Worm (Caenorhabditis elegans) whole organism, L3 larva: ENCODE results near the gene K10H10.12.

Experiments
- R02D3.7 ChIP-seq: fragments of 150-350 bp; optimal IDR thresholded peaks from 2 replicates; lab custom pipeline; 2014; ENCODE audit warnings: missing biosample characterization, missing genetic modification characterization
- ZK546.5 ChIP-seq: sonication (generic microtip); optimal IDR thresholded peaks from 2 replicates; lab custom pipeline; 2017; ENCODE audit warnings: missing biosample characterization, missing genetic modification characterization
- aly-2 ChIP-seq: fragments of 150-350 bp; optimal IDR thresholded peaks from 2 replicates; lab custom pipeline; 2014; ENCODE audit warnings: missing biosample characterization, missing genetic modification characterization
- ama-1 ChIP-seq: fragments of 150-350 bp; optimal IDR thresholded peaks from 2 replicates; lab custom pipeline; 2018
- ceh-82 ChIP-seq: fragments of 150-350 bp; optimal IDR thresholded peaks from 2 replicates; lab custom pipeline; 2014; ENCODE audit warnings: missing biosample characterization, missing genetic modification characterization
- daf-12 ChIP-seq: fragments of 150-350 bp; optimal IDR thresholded peaks from 2 replicates; lab custom pipeline; 2014; ENCODE audit warnings: missing biosample characterization, missing genetic modification reagents, missing genetic modification characterization
- egl-27 ChIP-seq: sonication (generic microtip); optimal IDR thresholded peaks from 4 replicates; lab custom pipeline; 2017; ENCODE audit warnings: missing biosample characterization, missing genetic modification reagents, missing genetic modification characterization
- egl-5 ChIP-seq: fragments of 150-350 bp; optimal IDR thresholded peaks from 2 replicates; lab custom pipeline; 2017; ENCODE audit warnings: missing biosample characterization, missing genetic modification reagents, missing genetic modification characterization, inconsistent platforms
- elt-2 ChIP-seq: sonication (generic microtip); optimal IDR thresholded peaks from 2 replicates; lab custom pipeline; 2016; ENCODE audit warnings: missing genetic modification reagents, mild to moderate bottlenecking, missing genetic modification characterization, missing compliant biosample characterization
- elt-3 ChIP-seq, 3 experiments: fragments of 150-350 bp in 1 of 3; sonication (generic microtip) in 2 of 3; optimal IDR thresholded peaks; 2 replicates in 2 of 3; 4 replicates in 1 of 3; lab custom pipeline; 2014 to 2017; ENCODE audit warnings: missing biosample characterization in 3 of 3, missing genetic modification characterization in 3 of 3
- eor-1 ChIP-seq, 2 experiments: fragments of 150-350 bp; optimal IDR thresholded peaks; 2 replicates each; lab custom pipeline; 2014 to 2018; ENCODE audit warnings: missing biosample characterization in 2 of 2, missing genetic modification characterization in 2 of 2
- fkh-10 ChIP-seq: sonication (generic microtip); optimal IDR thresholded peaks from 2 replicates; lab custom pipeline; 2017; ENCODE audit warnings: missing biosample characterization, missing genetic modification reagents, missing genetic modification characterization
- fkh-2 ChIP-seq: fragments of 150-350 bp; optimal IDR thresholded peaks from 2 replicates; lab custom pipeline; 2014; ENCODE audit warnings: missing biosample characterization, missing genetic modification reagents, missing genetic modification characterization
- fos-1 ChIP-seq: fragments of 150-350 bp; optimal IDR thresholded peaks from 2 replicates; lab custom pipeline; 2014; ENCODE audit warnings: missing biosample characterization, missing genetic modification characterization
- hmg-11 ChIP-seq: sonication (generic microtip); optimal IDR thresholded peaks from 2 replicates; lab custom pipeline; 2016; ENCODE audit warnings: missing genetic modification characterization, missing compliant biosample characterization
- jun-1 ChIP-seq: fragments of 150-350 bp; optimal IDR thresholded peaks from 2 replicates; lab custom pipeline; 2014; ENCODE audit warnings: missing biosample characterization, missing genetic modification reagents, missing genetic modification characterization
- lin-15B ChIP-seq: fragments of 150-350 bp; optimal IDR thresholded peaks from 2 replicates; lab custom pipeline; 2014; ENCODE audit warnings: missing biosample characterization, missing genetic modification characterization
- lin-39 ChIP-seq: fragments of 150-350 bp; optimal IDR thresholded peaks from 2 replicates; lab custom pipeline; 2018; ENCODE audit warnings: missing biosample characterization, missing genetic modification reagents, missing genetic modification characterization
- lsy-12 ChIP-seq: sonication (generic microtip); optimal IDR thresholded peaks from 2 replicates; lab custom pipeline; 2016; ENCODE audit warnings: mild to moderate bottlenecking, missing genetic modification characterization, missing compliant biosample characterization
- mdl-1 ChIP-seq: fragments of 150-350 bp; optimal IDR thresholded peaks from 2 replicates; lab custom pipeline; 2014; ENCODE audit warnings: missing biosample characterization, missing genetic modification characterization
- mml-1 ChIP-seq: fragments of 150-350 bp; sonication (generic microtip); optimal IDR thresholded peaks from 3 replicates; lab custom pipeline; 2014; ENCODE audit warnings: missing biosample characterization, missing genetic modification characterization
- nfya-1 ChIP-seq: sonication (generic microtip); optimal IDR thresholded peaks from 2 replicates; lab custom pipeline; 2017; ENCODE audit warnings: missing genetic modification characterization, mild to moderate bottlenecking, missing compliant biosample characterization, antibody characterized with exemption, moderate library complexity; ENCODE audit not compliant: insufficient read depth
- nhr-12 ChIP-seq: fragments of 150-350 bp; optimal IDR thresholded peaks from 2 replicates; lab custom pipeline; 2014; ENCODE audit warnings: missing biosample characterization, missing genetic modification characterization
- nhr-23 ChIP-seq: fragments of 150-350 bp; optimal IDR thresholded peaks from 2 replicates; lab custom pipeline; 2014; ENCODE audit warnings: missing biosample characterization, missing genetic modification reagents, missing genetic modification characterization
- nhr-237 ChIP-seq: fragments of 150-350 bp; optimal IDR thresholded peaks from 2 replicates; lab custom pipeline; 2014; ENCODE audit warnings: missing biosample characterization, missing genetic modification characterization
- nhr-25 ChIP-seq: sonication (generic microtip); optimal IDR thresholded peaks from 2 replicates; lab custom pipeline; 2017; ENCODE audit warnings: missing biosample characterization, missing genetic modification characterization
- nhr-67 ChIP-seq: fragments of 150-350 bp; optimal IDR thresholded peaks from 2 replicates; lab custom pipeline; 2014; ENCODE audit warnings: missing biosample characterization, missing genetic modification characterization
- nhr-76 ChIP-seq: fragments of 150-350 bp; sonication (generic microtip); optimal IDR thresholded peaks from 5 replicates; lab custom pipeline; 2014; ENCODE audit warnings: missing biosample characterization, missing genetic modification characterization
- nhr-77 ChIP-seq: fragments of 150-350 bp; optimal IDR thresholded peaks from 2 replicates; lab custom pipeline; 2014; ENCODE audit warnings: missing biosample characterization, missing genetic modification characterization
- pha-4 ChIP-seq: fragments of 150-350 bp; optimal IDR thresholded peaks from 2 replicates; lab custom pipeline; 2014; ENCODE audit warnings: missing biosample characterization, missing genetic modification reagents, missing genetic modification characterization
- pqm-1 ChIP-seq: fragments of 150-350 bp; optimal IDR thresholded peaks from 2 replicates; lab custom pipeline; 2017; ENCODE audit warnings: missing biosample characterization, missing genetic modification characterization, inconsistent platforms
- skn-1 ChIP-seq: fragments of 150-350 bp; optimal IDR thresholded peaks from 2 replicates; lab custom pipeline; 2014; ENCODE audit warnings: missing biosample characterization, missing genetic modification characterization
- snpc-4 ChIP-seq: fragments of 150-350 bp; optimal IDR thresholded peaks from 2 replicates; lab custom pipeline; 2014; ENCODE audit warnings: missing biosample characterization, missing genetic modification characterization
- unc-39 ChIP-seq: sonication (generic microtip); optimal IDR thresholded peaks from 4 replicates; lab custom pipeline; 2017; ENCODE audit warnings: missing biosample characterization, missing genetic modification characterization
- zag-1 ChIP-seq: fragments of 150-350 bp; optimal IDR thresholded peaks from 2 replicates; lab custom pipeline; 2014; ENCODE audit warnings: missing biosample characterization, missing genetic modification characterization
- ztf-11 ChIP-seq: fragments of 150-350 bp; optimal IDR thresholded peaks from 2 replicates; lab custom pipeline; 2014; ENCODE audit warnings: missing biosample characterization, missing genetic modification characterization
- ztf-4 ChIP-seq: fragments of 150-350 bp; optimal IDR thresholded peaks from 2 replicates; lab custom pipeline; 2014; ENCODE audit warnings: missing biosample characterization, missing genetic modification characterization

The K10H10.12 gene

ce11 chrII:14511189-14511588 is 5.0 kb upstream of the K10H10.12 start, which contains the start of gene K10H10.13:
Gene K10H10.13 (minus strand): TSS chrII:14511289.
- TF ChIP-seq fkh-10 (no peak), ama-1 (lab: Kevin White, UChicago) (no peak), nhr-237 (tag; lab: Kevin White, UChicago) (no peak), nhr-12 (no peak), R02D3.7 (tag; lab: Kevin White, UChicago) (no peak), lsy-12 (tag; lab: Kevin White, UChicago) (no peak), ztf-11 (no peak), ztf-4 (tag; lab: Kevin White, UChicago) (no peak), mdl-1 (tag; lab: Kevin White, UChicago) (no peak), elt-3 (tag; optimal IDR thresholded peaks at IDR 0.05; lab: Kevin White, UChicago) (no peak), lin-15B (tag; lab: Kevin White, UChicago) (no peak), zag-1 (no peak), hmg-11 (no peak), egl-27 (tag; lab: Kevin White, UChicago) (no peak)
- TF ChIP-seq, all 47 proteins: peak for 0

- TF ChIP-seq elt-2 (tag; lab: Kevin White, UChicago): peak; percentile 54
- no peak for TF ChIP-seq ceh-82
Measured at ce11 chrII:14510162-14510561, 4.0 kb upstream of the K10H10.12 start.

- TF ChIP-seq skn-1 (tag; lab: Kevin White, UChicago): no peak
- no peak for TF ChIP-seq mdl-1 (tag; lab: Kevin White, UChicago)
- TF ChIP-seq aly-2: no peak
- no peak for TF ChIP-seq nfya-1 (tag; lab: Kevin White, UChicago)
- no peak for TF ChIP-seq nhr-67 (tag; lab: Kevin White, UChicago)
- no peak for TF ChIP-seq snpc-4 (tag; lab: Kevin White, UChicago)
- no peak for TF ChIP-seq ztf-11
- TF ChIP-seq zag-1: no peak
- no peak for TF ChIP-seq nhr-76 (tag; lab: Kevin White, UChicago)
- TF ChIP-seq jun-1: no peak
- no peak for TF ChIP-seq nhr-77 (tag; lab: Kevin White, UChicago)
- no peak for TF ChIP-seq ceh-82
- TF ChIP-seq daf-12: no peak
- no peak for TF ChIP-seq fos-1 (tag; lab: Kevin White, UChicago)
- no peak for TF ChIP-seq eor-1 (tag; optimal IDR thresholded peaks at IDR 0.05; lab: Kevin White, UChicago)
- no peak for TF ChIP-seq ztf-4 (tag; lab: Kevin White, UChicago)
- no peak for TF ChIP-seq lin-39 (tag; lab: Kevin White, UChicago)
- no peak for TF ChIP-seq egl-27 (tag; lab: Kevin White, UChicago)
Measured at ce11 chrII:14507563-14507962, 1.4 kb upstream of the K10H10.12 start, which contains the start of the genes K10H10.7 and K10H10.10. Gene K10H10.7 (minus strand): TSS chrII:14507663. Gene K10H10.10 (plus strand): TSS chrII:14507766.

- TF ChIP-seq aly-2 (no peak), ztf-4 (tag; lab: Kevin White, UChicago) (no peak), egl-27 (tag; lab: Kevin White, UChicago) (no peak), nhr-23 (tag; lab: Kevin White, UChicago) (no peak), lin-39 (tag; lab: Kevin White, UChicago) (no peak), fos-1 (tag; lab: Kevin White, UChicago) (no peak), ceh-82 (no peak), pha-4 (no peak), nhr-25 (tag; lab: Kevin White, UChicago) (no peak)
Measured at ce11 chrII:14502997-14503396, 3.1 kb downstream of the K10H10.12 start, which contains the start of gene K10H10.6. Gene K10H10.6 (plus strand): TSS chrII:14503297.

- TF ChIP-seq nhr-23 (tag; lab: Kevin White, UChicago): no peak
- no peak for TF ChIP-seq skn-1 (tag; lab: Kevin White, UChicago)
- TF ChIP-seq ztf-4 (tag; lab: Kevin White, UChicago): no peak
- no peak for TF ChIP-seq R02D3.7 (tag; lab: Kevin White, UChicago)
- TF ChIP-seq ama-1 (lab: Kevin White, UChicago): no peak
- TF ChIP-seq nfya-1 (tag; lab: Kevin White, UChicago): no peak
- TF ChIP-seq lin-39 (tag; lab: Kevin White, UChicago): no peak
- no peak for TF ChIP-seq mml-1 (tag; lab: Kevin White, UChicago)
- TF ChIP-seq elt-3 (tag; optimal IDR thresholded peaks at IDR 0.05; lab: Kevin White, UChicago): no peak
- no peak for TF ChIP-seq ZK546.5 (tag; lab: Kevin White, UChicago)
- TF ChIP-seq daf-12: no peak
- TF ChIP-seq eor-1 (tag; optimal IDR thresholded peaks at IDR 0.05; lab: Kevin White, UChicago): no peak
- TF ChIP-seq nhr-12: no peak
- TF ChIP-seq fkh-2 (tag; lab: Kevin White, UChicago): no peak
- no peak for TF ChIP-seq unc-39 (tag; lab: Kevin White, UChicago)
- TF ChIP-seq nhr-77 (tag; lab: Kevin White, UChicago): no peak
- no peak for TF ChIP-seq pqm-1 (tag; lab: Kevin White, UChicago)
- no peak for TF ChIP-seq egl-5 (tag; lab: Kevin White, UChicago)
Measured at ce11 chrII:14501447-14501846, 4.7 kb downstream of the K10H10.12 start, which contains the start of gene K10H10.5. Gene K10H10.5 (plus strand): TSS chrII:14501747.
